Fruit fly (Drosophila melanogaster): ENCODE results near the gene Ythdf.

dm6 chr3R:25005748-25006147 lies 33.3 kb downstream of the Ythdf start:
- TF ChIP-seq eg (GFP tag; IDR thresholded peaks at IDR 0.05) (no peak), CG16779 (tag; optimal IDR thresholded peaks at IDR 0.05) (no peak), CG3032 (tag; optimal IDR thresholded peaks at IDR 0.05) (no peak)

All from whole organism, prepupa.